Worm (Caenorhabditis elegans): ENCODE data around the gene ulp-3.

- TF ChIP-seq flt-1 (GFP tag; IDR thresholded peaks at IDR 0.05): no peak
- no peak for TF ChIP-seq tab-1 (GFP tag; IDR thresholded peaks at IDR 0.05)
- TF ChIP-seq klf-2 (GFP tag; conservative IDR thresholded peaks at IDR 0.05): no peak
Measured at ce11 chrIV:1997762-1998161, 34.3 kb downstream of the ulp-3 start.
